Worm (Caenorhabditis elegans) whole organism, young adult: ENCODE measurements around the gene nhr-282.

ENCODE experiments used
- Y67H2A.10 ChIP-seq: fragments of 200-800 bp; sonication (Bioruptor generic); conservative IDR thresholded peaks from 2 replicates; pipeline ENCODE4 v1.3.6; 2022; ENCODE audit warnings: missing genetic modification reagents, missing genetic modification characterization, missing compliant biosample characterization
- ama-1 ChIP-seq, 3 experiments: fragments of 150-350 bp in 1 of 3; sonication (generic microtip) in 2 of 3; optimal IDR thresholded peaks; 2 replicates each; lab custom pipeline; 2014 to 2018; ENCODE audit warnings: missing biosample characterization in 2 of 3, missing genetic modification characterization in 2 of 3, missing genetic modification reagents in 2 of 3
- ceh-79 ChIP-seq: sonication (generic microtip); optimal IDR thresholded peaks from 2 replicates; lab custom pipeline; 2017; ENCODE audit warnings: mild to moderate bottlenecking, missing genetic modification characterization, missing compliant biosample characterization
- let-607 ChIP-seq, 2 experiments: fragments of 200-800 bp in 1 of 2; sonication (Bioruptor generic) in 1 of 2; sonication (generic microtip) in 1 of 2; optimal IDR thresholded peaks; 2 replicates each; lab custom pipeline; 2016 to 2018; ENCODE audit warnings: mild to moderate bottlenecking in 2 of 2, missing compliant biosample characterization in 2 of 2, missing genetic modification characterization in 2 of 2, moderate library complexity in 2 of 2, missing genotype in 1 of 2
- pha-4 ChIP-seq: fragments of 150-350 bp; sonication (generic microtip); optimal IDR thresholded peaks from 2 replicates; lab custom pipeline; 2014; ENCODE audit warnings: missing biosample characterization, missing genetic modification reagents, missing genetic modification characterization
- snpc-4 ChIP-seq, 5 experiments: fragments of 150-350 bp in 1 of 5; sonication (generic microtip) in 4 of 5; optimal IDR thresholded peaks; 2 replicates each; lab custom pipeline; 2014 to 2018; ENCODE audit warnings: missing genetic modification characterization in 5 of 5, missing biosample characterization in 3 of 5, antibody characterized with exemption in 2 of 5, mild to moderate bottlenecking in 2 of 5, missing compliant biosample characterization in 2 of 5, missing genotype in 2 of 5, moderate library complexity in 2 of 5, missing genetic modification reagents in 1 of 5
- somi-1 ChIP-seq: fragments of 200-800 bp; sonication (Bioruptor generic); optimal IDR thresholded peaks from 2 replicates; lab custom pipeline; 2018; ENCODE audit warnings: mild to moderate bottlenecking, missing genetic modification characterization, missing compliant biosample characterization
- unc-62 ChIP-seq: fragments of 150-350 bp; optimal IDR thresholded peaks from 2 replicates; lab custom pipeline; 2014; ENCODE audit warnings: missing biosample characterization, missing genetic modification reagents, missing genetic modification characterization
- xnd-1 ChIP-seq: sonication (generic microtip); optimal IDR thresholded peaks from 2 replicates; lab custom pipeline; 2016; ENCODE audit warnings: missing genotype, missing genetic modification reagents, missing genetic modification characterization, missing compliant biosample characterization

DNA sequence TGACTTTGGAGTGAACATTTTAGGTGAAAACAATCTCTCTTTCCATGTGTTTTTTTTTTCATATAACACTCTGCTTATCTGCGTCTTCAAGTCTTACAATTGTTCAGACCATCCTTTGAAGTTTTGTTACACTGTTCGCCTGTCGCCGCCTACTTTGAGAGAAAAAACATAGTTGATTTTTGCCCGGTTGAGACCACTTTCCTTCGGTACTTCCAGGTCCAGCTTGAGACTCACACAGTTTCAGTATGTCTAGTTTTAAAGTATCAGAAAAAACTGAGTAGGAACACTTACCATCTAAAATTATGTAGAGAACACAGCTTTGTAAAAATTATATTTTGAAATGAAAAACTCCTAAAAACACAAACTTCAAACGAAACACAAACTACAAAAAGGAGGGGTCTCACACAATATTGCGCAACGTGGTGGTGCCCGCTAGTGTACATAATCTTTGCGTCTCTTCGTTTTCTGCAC, 3.9 kb downstream of the nhr-282 start, which contains the start of the genes fbxa-69 and F54B8.4:
- no peak for TF ChIP-seq ceh-79 (tag; lab: Kevin White, UChicago)
- no peak for TF ChIP-seq Y67H2A.10
- no peak for TF ChIP-seq snpc-4 (GFP tag; optimal IDR thresholded peaks at IDR 0.05; lab: Kevin White, UChicago)
- TF ChIP-seq snpc-4 (tag; optimal IDR thresholded peaks at IDR 0.05; lab: Kevin White, UChicago): no peak
- no peak for TF ChIP-seq xnd-1 (tag; lab: Kevin White, UChicago)
- no peak for TF ChIP-seq ama-1 (optimal IDR thresholded peaks at IDR 0.05; lab: Kevin White, UChicago)
- no peak for TF ChIP-seq ama-1 (GFP tag; optimal IDR thresholded peaks at IDR 0.05; lab: Kevin White, UChicago)
- TF ChIP-seq let-607 (tag; optimal IDR thresholded peaks at IDR 0.05; lab: Kevin White, UChicago): no peak
- TF ChIP-seq pha-4 (tag; lab: Kevin White, UChicago): no peak
- no peak for TF ChIP-seq unc-62
- TF ChIP-seq somi-1 (GFP tag; lab: Kevin White, UChicago): no peak
